Fruit fly (Drosophila melanogaster) whole organism, embryonic: Measurements from ENCODE around the gene CG42329.

Source experiments
- CG10565 ChIP-seq: fragments of 200-800 bp; sonication (Bioruptor generic); optimal IDR thresholded peaks from 3 replicates; lab custom pipeline; 2016; ENCODE audit warnings: missing biosample characterization, mild to moderate bottlenecking, missing genetic modification characterization
- CG10979 ChIP-seq: fragments of 200-800 bp; sonication (Bioruptor generic); optimal IDR thresholded peaks from 2 replicates; lab custom pipeline; 2018; ENCODE audit warnings: missing biosample characterization, mild to moderate bottlenecking, missing genetic modification characterization, moderate library complexity
- CG11247 ChIP-seq: fragments of 200-800 bp; sonication (Bioruptor generic); IDR thresholded peaks from 2 replicates; pipeline ENCODE4 v1.3.6; 2022; ENCODE audit warnings: missing biosample characterization, missing genetic modification characterization
- CG11504 ChIP-seq: fragments of 200-800 bp; sonication (Bioruptor generic); optimal IDR thresholded peaks from 3 replicates; lab custom pipeline; 2019; ENCODE audit warnings: missing biosample characterization, mild to moderate bottlenecking, missing genetic modification characterization, moderate library complexity
- CG11560 ChIP-seq: fragments of 200-800 bp; sonication (Bioruptor generic); IDR thresholded peaks from 3 replicates; pipeline ENCODE4 v1.3.6; 2022; ENCODE audit warnings: missing biosample characterization, missing genetic modification characterization
- CG12155 ChIP-seq: fragments of 200-800 bp; sonication (Bioruptor generic); optimal IDR thresholded peaks from 3 replicates; lab custom pipeline; 2016; ENCODE audit warnings: missing biosample characterization, missing genetic modification characterization
- CG1233 ChIP-seq: fragments of 200-800 bp; sonication (Bioruptor generic); optimal IDR thresholded peaks from 4 replicates; lab custom pipeline; 2018; ENCODE audit warnings: missing biosample characterization, mild to moderate bottlenecking, missing genetic modification characterization
- CG12391 ChIP-seq: fragments of 200-800 bp; sonication (Bioruptor generic); optimal IDR thresholded peaks from 3 replicates; lab custom pipeline; 2018; ENCODE audit warnings: missing biosample characterization, mild to moderate bottlenecking, missing genetic modification characterization, moderate library complexity
- CG12744 ChIP-seq: fragments of 200-800 bp; sonication (Bioruptor generic); optimal IDR thresholded peaks from 2 replicates; lab custom pipeline; 2016; ENCODE audit warnings: missing biosample characterization, missing genetic modification characterization
- CG12769 ChIP-seq: fragments of 200-800 bp; sonication (Bioruptor generic); optimal IDR thresholded peaks from 2 replicates; lab custom pipeline; 2019; ENCODE audit warnings: missing biosample characterization, mild to moderate bottlenecking, missing genetic modification characterization, moderate library complexity
- CG13123 ChIP-seq: fragments of 200-800 bp; sonication (Bioruptor generic); optimal IDR thresholded peaks from 2 replicates; lab custom pipeline; 2016; ENCODE audit warnings: missing biosample characterization, missing genetic modification characterization
- CG14710 ChIP-seq: fragments of 200-800 bp; sonication (Bioruptor generic); optimal IDR thresholded peaks from 3 replicates; lab custom pipeline; 2019; ENCODE audit warnings: missing biosample characterization, mild to moderate bottlenecking, missing genetic modification characterization, moderate library complexity
- CG14860 ChIP-seq: fragments of 200-800 bp; sonication (Bioruptor generic); IDR thresholded peaks from 3 replicates; pipeline ENCODE4 v1.3.6; 2022; ENCODE audit warnings: missing biosample characterization, missing genetic modification characterization; ENCODE audit not compliant: partially characterized antibody
- CG1529 ChIP-seq: fragments of 200-800 bp; sonication (Bioruptor generic); optimal IDR thresholded peaks from 3 replicates; lab custom pipeline; 2018; ENCODE audit warnings: missing biosample characterization, missing genetic modification characterization
- CG15514 ChIP-seq: fragments of 200-800 bp; sonication (Bioruptor generic); optimal IDR thresholded peaks from 3 replicates; lab custom pipeline; 2017; ENCODE audit warnings: missing biosample characterization, missing genetic modification characterization, mild to moderate bottlenecking, moderate library complexity, missing genetic modification reagents
- CG17829 ChIP-seq: fragments of 200-800 bp; optimal IDR thresholded peaks from 2 replicates; lab custom pipeline; 2019; ENCODE audit warnings: missing biosample characterization, mild to moderate bottlenecking, missing genetic modification characterization, moderate library complexity
- CG32772 ChIP-seq: fragments of 200-800 bp; sonication (Bioruptor generic); IDR thresholded peaks from 2 replicates; pipeline ENCODE4 v1.3.6; 2022; ENCODE audit warnings: missing biosample characterization, missing genetic modification characterization
- CG3281 ChIP-seq: fragments of 200-800 bp; sonication (Bioruptor generic); optimal IDR thresholded peaks from 3 replicates; lab custom pipeline; 2017; ENCODE audit warnings: missing biosample characterization, mild to moderate bottlenecking, missing genetic modification characterization
- CG33557 ChIP-seq: fragments of 200-800 bp; sonication (Bioruptor generic); optimal IDR thresholded peaks from 2 replicates; lab custom pipeline; 2019; ENCODE audit warnings: missing biosample characterization, mild to moderate bottlenecking, missing genetic modification characterization, moderate library complexity
- CG3838 ChIP-seq: fragments of 200-800 bp; sonication (Bioruptor generic); optimal IDR thresholded peaks from 3 replicates; lab custom pipeline; 2016; ENCODE audit warnings: missing biosample characterization, missing genetic modification characterization
- CG4730 ChIP-seq: fragments of 200-800 bp; sonication (Bioruptor generic); IDR thresholded peaks from 2 replicates; pipeline ENCODE4 v1.3.6; 2022; ENCODE audit warnings: missing biosample characterization, missing genetic modification characterization
- CG7786 ChIP-seq: fragments of 200-800 bp; sonication (Bioruptor generic); optimal IDR thresholded peaks from 2 replicates; lab custom pipeline; 2016; ENCODE audit warnings: missing biosample characterization, missing genetic modification characterization
- CG7928 ChIP-seq: fragments of 200-800 bp; sonication (Bioruptor generic); optimal IDR thresholded peaks from 2 replicates; lab custom pipeline; 2017; ENCODE audit warnings: missing biosample characterization, mild to moderate bottlenecking, missing genetic modification characterization
- CG8765 ChIP-seq: fragments of 200-800 bp; sonication (Bioruptor generic); IDR thresholded peaks from 2 replicates; pipeline ENCODE4 v1.3.6; 2022; ENCODE audit warnings: missing biosample characterization, missing genetic modification characterization
- CG8924 ChIP-seq: fragments of 200-800 bp; optimal IDR thresholded peaks from 3 replicates; lab custom pipeline; 2019; ENCODE audit warnings: missing biosample characterization, mild to moderate bottlenecking, missing genetic modification characterization, moderate library complexity
- CHES-1-like ChIP-seq: fragments of 200-800 bp; sonication (Bioruptor generic); optimal IDR thresholded peaks from 2 replicates; lab custom pipeline; 2016; ENCODE audit warnings: missing biosample characterization, missing genetic modification characterization
- Eip74EF ChIP-seq, 2 experiments: fragments of 200-800 bp in 1 of 2; fragments of >200 bp in 1 of 2; sonication (Bioruptor generic) in 1 of 2; optimal IDR thresholded peaks; 2 replicates each; lab custom pipeline; 2017 to 2019; ENCODE audit warnings: missing biosample characterization in 2 of 2, missing genetic modification characterization in 2 of 2, mild to moderate bottlenecking in 1 of 2, moderate library complexity in 1 of 2
- Fer2 ChIP-seq: fragments of 200-800 bp; sonication (Bioruptor generic); optimal IDR thresholded peaks from 2 replicates; lab custom pipeline; 2018; ENCODE audit warnings: missing biosample characterization, mild to moderate bottlenecking, missing genetic modification characterization, moderate library complexity
- HHEX ChIP-seq: fragments of 200-800 bp; sonication (Bioruptor generic); optimal IDR thresholded peaks from 3 replicates; lab custom pipeline; 2017; ENCODE audit warnings: missing biosample characterization, mild to moderate bottlenecking, missing genetic modification characterization, missing genetic modification reagents
- Hr39 ChIP-seq: fragments of >200 bp; optimal IDR thresholded peaks from 2 replicates; lab custom pipeline; 2017
- Rx ChIP-seq: fragments of 200-800 bp; sonication (Bioruptor generic); IDR thresholded peaks from 2 replicates; pipeline ENCODE4 v1.3.6; 2022; ENCODE audit warnings: missing biosample characterization, missing genetic modification characterization
- Side ChIP-seq: fragments of 200-800 bp; sonication (Bioruptor generic); optimal IDR thresholded peaks from 2 replicates; lab custom pipeline; 2016; ENCODE audit warnings: missing biosample characterization, missing genetic modification characterization
- Sry-δ ChIP-seq: fragments of 200-800 bp; sonication (Bioruptor generic); optimal IDR thresholded peaks from 2 replicates; lab custom pipeline; 2016; ENCODE audit warnings: missing biosample characterization, missing genetic modification characterization
- ac ChIP-seq: fragments of 200-800 bp; sonication (Bioruptor generic); optimal IDR thresholded peaks from 3 replicates; lab custom pipeline; 2017; ENCODE audit warnings: missing biosample characterization, mild to moderate bottlenecking, missing genetic modification characterization
- ara ChIP-seq: fragments of 200-800 bp; sonication (Bioruptor generic); IDR thresholded peaks from 2 replicates; pipeline ENCODE4 v1.3.6; 2022; ENCODE audit warnings: missing biosample characterization, missing genetic modification characterization
- btn ChIP-seq: fragments of 200-800 bp; sonication (Bioruptor generic); optimal IDR thresholded peaks from 2 replicates; lab custom pipeline; 2016; ENCODE audit warnings: missing biosample characterization, missing genetic modification characterization
- cad ChIP-seq: fragments of >200 bp; optimal IDR thresholded peaks from 2 replicates; lab custom pipeline; 2017; ENCODE audit warnings: missing biosample characterization, missing genetic modification characterization
- gt ChIP-seq: fragments of 200-800 bp; sonication (Bioruptor generic); IDR thresholded peaks from 2 replicates; pipeline ENCODE4 v1.3.6; 2022; ENCODE audit warnings: missing biosample characterization, missing genetic modification characterization
- jumu ChIP-seq: fragments of 200-800 bp; sonication (Bioruptor generic); optimal IDR thresholded peaks from 3 replicates; lab custom pipeline; 2016; ENCODE audit warnings: missing biosample characterization, missing genetic modification characterization
- oc ChIP-seq: fragments of 200-800 bp; sonication (Bioruptor generic); optimal IDR thresholded peaks from 2 replicates; lab custom pipeline; 2018; ENCODE audit warnings: missing biosample characterization, mild to moderate bottlenecking, missing genetic modification characterization, moderate library complexity
- onecut ChIP-seq: fragments of 200-800 bp; sonication (Bioruptor generic); IDR thresholded peaks from 2 replicates; pipeline ENCODE4 v1.3.6; 2022; ENCODE audit warnings: missing biosample characterization, missing genetic modification characterization
- otp ChIP-seq: fragments of 200-800 bp; sonication (Bioruptor generic); IDR thresholded peaks from 3 replicates; pipeline ENCODE4, ENCODE4 v1.3.6; 2022; ENCODE audit warnings: missing biosample characterization, missing genetic modification characterization
- pfk ChIP-seq: fragments of 200-800 bp; sonication (Bioruptor generic); optimal IDR thresholded peaks from 2 replicates; lab custom pipeline; 2018; ENCODE audit warnings: missing biosample characterization, mild to moderate bottlenecking, missing genetic modification characterization, moderate library complexity
- salm ChIP-seq: fragments of 200-800 bp; sonication (Bioruptor generic); optimal IDR thresholded peaks from 2 replicates; lab custom pipeline; 2018; ENCODE audit warnings: missing biosample characterization, mild to moderate bottlenecking, missing genetic modification characterization
- scrt ChIP-seq: fragments of 200-800 bp; sonication (Bioruptor generic); optimal IDR thresholded peaks from 2 replicates; lab custom pipeline; 2018; ENCODE audit warnings: missing biosample characterization, mild to moderate bottlenecking, missing genetic modification characterization, moderate library complexity
- sima ChIP-seq: fragments of 200-800 bp; sonication (Bioruptor generic); optimal IDR thresholded peaks from 2 replicates; lab custom pipeline; 2016; ENCODE audit warnings: missing biosample characterization, missing genetic modification characterization
- tll ChIP-seq, 2 experiments: fragments of 200-800 bp in 1 of 2; fragments of >200 bp in 1 of 2; sonication (Bioruptor generic) in 1 of 2; optimal IDR thresholded peaks; 2 replicates each; lab custom pipeline; 2017 to 2019; ENCODE audit warnings: missing biosample characterization in 2 of 2, missing genetic modification characterization in 2 of 2, mild to moderate bottlenecking in 1 of 2, moderate library complexity in 1 of 2
- tna ChIP-seq: fragments of 200-800 bp; sonication (Bioruptor generic); IDR thresholded peaks from 2 replicates; pipeline ENCODE4 v1.3.6; 2022; ENCODE audit warnings: missing biosample characterization, missing genetic modification characterization; ENCODE audit not compliant: partially characterized antibody
- trem ChIP-seq: fragments of 200-800 bp; optimal IDR thresholded peaks from 3 replicates; lab custom pipeline; 2019; ENCODE audit warnings: missing biosample characterization, mild to moderate bottlenecking, missing genetic modification characterization, moderate library complexity
- unc-4 ChIP-seq: fragments of 200-800 bp; sonication (Bioruptor generic); IDR thresholded peaks from 2 replicates; pipeline ENCODE4 v1.3.6; 2022; ENCODE audit warnings: missing biosample characterization, missing genetic modification characterization; ENCODE audit not compliant: partially characterized antibody
- unpg ChIP-seq: fragments of 200-800 bp; sonication (Bioruptor generic); optimal IDR thresholded peaks from 3 replicates; lab custom pipeline; 2018; ENCODE audit warnings: missing biosample characterization, mild to moderate bottlenecking, missing genetic modification characterization, moderate library complexity

The CG42329 gene

dm6 chr2L:1217892-1218473 is 1.1 kb upstream of the CG42329 start (continued):
- TF ChIP-seq jumu (GFP tag; lab: Kevin White, UChicago) (no peak), CG14710 (tag; lab: Kevin White, UChicago) (no peak), otp (GFP tag; lab: Robert Waterston, UW) (0 out of 3 replicates have a peak, but pooled peaks have one; percentile 30), CG11504 (no peak), salm (tag; lab: Kevin White, UChicago) (no peak), CG7786 (GFP tag; lab: Kevin White, UChicago) (no peak), CG3281 (GFP tag; lab: Kevin White, UChicago) (no peak), Rx (no peak), ara (GFP tag; lab: Robert Waterston, UW) (no peak), CHES-1-like (GFP tag; lab: Kevin White, UChicago) (no peak), CG1233 (GFP tag; lab: Kevin White, UChicago) (no peak), CG10565 (GFP tag; lab: Kevin White, UChicago) (no peak), ac (no peak), CG12744 (GFP tag; lab: Kevin White, UChicago) (no peak), CG3838 (GFP tag; lab: Kevin White, UChicago) (no peak), CG14860 (GFP tag; lab: Robert Waterston, UW) (no peak), pfk (GFP tag; lab: Kevin White, UChicago) (no peak), sima (no peak), gt (GFP tag; lab: Robert Waterston, UW) (no peak), tll (GFP tag; optimal IDR thresholded peaks at IDR 0.05; lab: Kevin White, UChicago) (no peak), CG12391 (tag; lab: Kevin White, UChicago) (peak; percentile 52), CG8924 (peak; percentile 38), CG15514 (GFP tag; lab: Kevin White, UChicago) (no peak), cad (no peak), CG17829 (tag; lab: Kevin White, UChicago) (no peak), CG13123 (GFP tag; lab: Kevin White, UChicago) (no peak), unc-4 (GFP tag; lab: Robert Waterston, UW) (no peak), onecut (no peak), CG8765 (GFP tag; lab: Robert Waterston, UW) (no peak), Hr39 (lab: Kevin White, UChicago) (no peak), trem (tag; lab: Kevin White, UChicago) (no peak), Side (GFP tag; lab: Kevin White, UChicago) (no peak), CG7928 (GFP tag; lab: Kevin White, UChicago) (no peak), CG12769 (tag; lab: Kevin White, UChicago) (peak; percentile 57), scrt (no peak), CG11560 (tag; lab: Robert Waterston, UW) (no peak), tna (no peak), unpg (GFP tag; lab: Kevin White, UChicago) (no peak), oc (tag; lab: Kevin White, UChicago) (no peak), CG33557 (GFP tag; lab: Kevin White, UChicago) (no peak), btn (GFP tag; lab: Kevin White, UChicago) (no peak), Eip74EF (GFP tag; optimal IDR thresholded peaks at IDR 0.05; lab: Kevin White, UChicago) (no peak), Sry-δ (GFP tag; lab: Kevin White, UChicago) (no peak), CG10979 (tag; lab: Kevin White, UChicago) (no peak), CG12155 (GFP tag; lab: Kevin White, UChicago) (no peak), CG32772 (GFP tag; lab: Robert Waterston, UW) (no peak), CG11247 (GFP tag; lab: Robert Waterston, UW) (no peak), HHEX (GFP tag; lab: Kevin White, UChicago) (no peak), CG1529 (no peak), Fer2 (no peak), CG4730 (GFP tag; lab: Robert Waterston, UW) (peak; percentile 21; the same call in 1 of the 2 replicates)
